Worm (Caenorhabditis elegans) whole organism, L2 larva: Measurements from ENCODE around the gene best-9.
"Not testable (repeated sequence)": the region's sequence is repeated elsewhere in the genome, so short reads cannot be mapped to it uniquely, and the experiment has no call there.

Experiments used
- C34F6.9 ChIP-seq: fragments of 150-350 bp; optimal IDR thresholded peaks from 2 replicates; lab custom pipeline; 2014; ENCODE audit warnings: missing biosample characterization, missing genetic modification characterization
- F13H6.1 ChIP-seq: sonication (generic microtip); optimal IDR thresholded peaks from 2 replicates; lab custom pipeline; 2016; ENCODE audit warnings: missing genetic modification characterization, missing compliant biosample characterization
- Y55F3AM.14 ChIP-seq: fragments of 200-800 bp; sonication (Bioruptor generic); optimal IDR thresholded peaks from 2 replicates; lab custom pipeline; 2018; ENCODE audit warnings: mild to moderate bottlenecking, missing genetic modification characterization, missing compliant biosample characterization
- ZK546.5 ChIP-seq: sonication (generic microtip); optimal IDR thresholded peaks from 2 replicates; lab custom pipeline; 2017; ENCODE audit warnings: missing biosample characterization, missing genetic modification characterization
- alr-1 ChIP-seq: fragments of 150-350 bp; optimal IDR thresholded peaks from 2 replicates; lab custom pipeline; 2014; ENCODE audit warnings: missing biosample characterization, missing genetic modification characterization
- aly-2 ChIP-seq: fragments of 150-350 bp; optimal IDR thresholded peaks from 2 replicates; lab custom pipeline; 2014; ENCODE audit warnings: missing biosample characterization, missing genetic modification characterization
- ama-1 ChIP-seq: fragments of 150-350 bp; optimal IDR thresholded peaks from 2 replicates; lab custom pipeline; 2018; ENCODE audit warnings: inconsistent platforms
- blmp-1 ChIP-seq: sonication (generic microtip); optimal IDR thresholded peaks from 2 replicates; lab custom pipeline; 2017; ENCODE audit warnings: missing genetic modification characterization, mild to moderate bottlenecking, missing compliant biosample characterization, antibody characterized with exemption, moderate library complexity; ENCODE audit not compliant: insufficient read depth
- ceh-82 ChIP-seq: fragments of 150-350 bp; optimal IDR thresholded peaks from 2 replicates; lab custom pipeline; 2014; ENCODE audit warnings: missing biosample characterization, missing genetic modification characterization
- crh-2 ChIP-seq: sonication (generic microtip); optimal IDR thresholded peaks from 2 replicates; lab custom pipeline; 2017; ENCODE audit warnings: missing biosample characterization, missing genetic modification characterization
- egl-27 ChIP-seq: sonication (generic microtip); optimal IDR thresholded peaks from 3 replicates; lab custom pipeline; 2017; ENCODE audit warnings: missing biosample characterization, missing genetic modification reagents, missing genetic modification characterization
- elt-3 ChIP-seq: sonication (generic microtip); optimal IDR thresholded peaks from 2 replicates; lab custom pipeline; 2017; ENCODE audit warnings: missing biosample characterization, missing genetic modification characterization
- fos-1 ChIP-seq: fragments of 150-350 bp; optimal IDR thresholded peaks from 2 replicates; lab custom pipeline; 2014; ENCODE audit warnings: missing biosample characterization, missing genetic modification characterization
- gmeb-1 ChIP-seq: fragments of 150-350 bp; optimal IDR thresholded peaks from 2 replicates; lab custom pipeline; 2014; ENCODE audit warnings: missing biosample characterization, missing genetic modification characterization
- lin-11 ChIP-seq: fragments of 150-350 bp; sonication (generic microtip); optimal IDR thresholded peaks from 2 replicates; lab custom pipeline; 2014; ENCODE audit warnings: missing biosample characterization, missing genetic modification characterization, inconsistent platforms, mixed read lengths
- lin-13 ChIP-seq: fragments of 150-350 bp; optimal IDR thresholded peaks from 2 replicates; lab custom pipeline; 2014; ENCODE audit warnings: missing biosample characterization, missing genetic modification reagents, missing genetic modification characterization
- lin-39 ChIP-seq: fragments of 150-350 bp; optimal IDR thresholded peaks from 2 replicates; lab custom pipeline; 2014; ENCODE audit warnings: missing biosample characterization, missing genetic modification reagents, missing genetic modification characterization
- mbf-1 ChIP-seq: sonication (generic microtip); optimal IDR thresholded peaks from 2 replicates; lab custom pipeline; 2017; ENCODE audit warnings: missing biosample characterization, missing genetic modification characterization
- mdl-1 ChIP-seq, 2 experiments: fragments of 150-350 bp in 1 of 2; sonication (generic microtip) in 1 of 2; optimal IDR thresholded peaks; 2 replicates each; lab custom pipeline; 2017; ENCODE audit warnings: missing biosample characterization in 2 of 2, missing genetic modification characterization in 2 of 2
- nhr-10 ChIP-seq: sonication (generic microtip); optimal IDR thresholded peaks from 2 replicates; lab custom pipeline; 2017; ENCODE audit warnings: missing biosample characterization, missing genetic modification characterization
- nhr-11 ChIP-seq: fragments of 150-350 bp; optimal IDR thresholded peaks from 2 replicates; lab custom pipeline; 2014; ENCODE audit warnings: missing biosample characterization, missing genetic modification characterization
- nhr-12 ChIP-seq: fragments of 150-350 bp; optimal IDR thresholded peaks from 2 replicates; lab custom pipeline; 2014; ENCODE audit warnings: missing biosample characterization, missing genetic modification characterization
- nhr-129 ChIP-seq: fragments of 150-350 bp; optimal IDR thresholded peaks from 2 replicates; lab custom pipeline; 2014; ENCODE audit warnings: missing biosample characterization, missing genetic modification characterization
- nhr-23 ChIP-seq: fragments of 150-350 bp; optimal IDR thresholded peaks from 2 replicates; lab custom pipeline; 2014; ENCODE audit warnings: missing biosample characterization, missing genetic modification reagents, missing genetic modification characterization
- nhr-237 ChIP-seq: fragments of 150-350 bp; optimal IDR thresholded peaks from 2 replicates; lab custom pipeline; 2014; ENCODE audit warnings: missing biosample characterization, missing genetic modification characterization
- peb-1 ChIP-seq: fragments of 150-350 bp; optimal IDR thresholded peaks from 2 replicates; lab custom pipeline; 2014; ENCODE audit warnings: missing biosample characterization, missing genetic modification characterization
- sem-4 ChIP-seq: fragments of 150-350 bp; optimal IDR thresholded peaks from 2 replicates; lab custom pipeline; 2014; ENCODE audit warnings: missing biosample characterization, missing genetic modification reagents, missing genetic modification characterization
- sma-3 ChIP-seq: sonication (generic microtip); optimal IDR thresholded peaks from 2 replicates; lab custom pipeline; 2016; ENCODE audit warnings: missing genetic modification reagents, missing genetic modification characterization, missing compliant biosample characterization
- sma-9 ChIP-seq, 2 experiments: fragments of 150-350 bp in 1 of 2; sonication (generic microtip) in 1 of 2; optimal IDR thresholded peaks; 2 replicates each; lab custom pipeline; 2014 to 2016; ENCODE audit warnings: missing genetic modification characterization in 2 of 2, mild to moderate bottlenecking in 1 of 2, missing biosample characterization in 1 of 2, missing compliant biosample characterization in 1 of 2, missing genetic modification reagents in 1 of 2, moderate library complexity in 1 of 2
- unc-39 ChIP-seq: fragments of 150-350 bp; optimal IDR thresholded peaks from 2 replicates; lab custom pipeline; 2014; ENCODE audit warnings: missing biosample characterization, missing genetic modification characterization
- unc-55 ChIP-seq: fragments of 150-350 bp; sonication (generic microtip); optimal IDR thresholded peaks from 3 replicates; lab custom pipeline; 2014; ENCODE audit warnings: missing biosample characterization, missing genetic modification reagents, missing genetic modification characterization
- unc-62 ChIP-seq: fragments of 150-350 bp; optimal IDR thresholded peaks from 2 replicates; lab custom pipeline; 2014; ENCODE audit warnings: missing biosample characterization, missing genetic modification reagents, missing genetic modification characterization
- zag-1 ChIP-seq: fragments of 150-350 bp; optimal IDR thresholded peaks from 2 replicates; lab custom pipeline; 2014; ENCODE audit warnings: missing biosample characterization, missing genetic modification characterization
- ztf-1 ChIP-seq: fragments of 200-800 bp; sonication (Bioruptor generic); conservative IDR thresholded peaks from 2 replicates; pipeline ENCODE4 v1.3.6; 2022; ENCODE audit warnings: missing genetic modification characterization, missing compliant biosample characterization
- ztf-11 ChIP-seq: sonication (generic microtip); optimal IDR thresholded peaks from 2 replicates; lab custom pipeline; 2017; ENCODE audit warnings: missing biosample characterization, missing genetic modification characterization
- ztf-4 ChIP-seq: fragments of 150-350 bp; optimal IDR thresholded peaks from 2 replicates; lab custom pipeline; 2014; ENCODE audit warnings: missing biosample characterization, missing genetic modification characterization

best-9 gene

DNA sequence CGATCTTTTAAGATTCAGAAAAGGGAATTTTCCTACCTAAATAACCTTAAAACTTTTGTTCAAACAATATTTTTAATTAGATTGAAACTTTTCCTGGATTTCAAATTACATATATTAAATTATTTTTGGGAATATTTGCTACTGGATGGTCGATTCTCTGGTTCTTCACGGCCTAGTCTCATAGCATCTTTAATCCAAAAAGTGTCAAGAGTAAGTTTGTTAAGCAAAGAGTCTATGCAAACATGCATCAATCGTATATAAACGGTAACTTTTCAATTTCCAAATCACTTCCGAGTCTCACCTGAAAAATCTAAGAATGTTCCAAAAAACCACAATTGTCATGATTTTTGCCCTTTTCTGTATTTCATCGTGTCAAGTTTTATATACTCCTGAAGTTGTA lies 37.4 kb downstream of the best-9 start, which contains the start of gene nspb-4:
Gene nspb-4 (plus strand): TSS at position 301 of the 400 bp plus-strand sequence.
- not testable (repeated sequence) for TF ChIP-seq alr-1 (tag; lab: Kevin White, UChicago); ama-1 (lab: Kevin White, UChicago); lin-11 (tag; lab: Kevin White, UChicago)
- TF ChIP-seq, all 48 proteins: peak for 0; not testable (repeated sequence) for 48

- TF ChIP-seq elt-3, nhr-11, aly-2 (tag; lab: Kevin White, UChicago): not testable (repeated sequence)
These were observed 38.2 kb downstream of the best-9 start, which contains the start of gene nspb-5 for ce11 chrIV:6598740-6599139. Gene nspb-5, plus strand, starts transcription at chrIV:6599040.

DNA sequence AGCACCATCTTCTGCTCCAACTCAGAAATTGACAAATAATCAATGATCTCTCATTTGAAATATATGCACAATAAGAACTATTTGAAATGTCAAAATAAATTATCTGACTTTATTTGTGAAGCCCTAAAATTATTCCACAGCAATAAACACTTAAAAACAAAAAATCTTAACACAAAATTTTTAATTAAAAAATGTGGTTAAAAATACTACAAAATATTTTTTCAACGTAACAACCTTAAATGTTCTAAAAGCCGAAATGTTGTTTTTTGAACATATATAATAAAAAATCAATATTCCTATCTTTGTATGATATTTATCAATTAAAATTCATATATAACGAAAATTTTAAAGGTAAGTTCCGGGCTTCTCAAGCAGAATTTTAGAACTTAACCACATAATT lies 38.9 kb downstream of the best-9 start, which contains the start of gene F38A5.8:
Gene F38A5.8 (plus strand): TSS at position 301 of the 400 bp plus-strand sequence.
- TF ChIP-seq unc-62 (GFP tag; lab: Kevin White, UChicago) (no peak), nhr-23 (tag; lab: Kevin White, UChicago) (no peak), ZK546.5 (tag; lab: Kevin White, UChicago) (no peak), egl-27 (tag; lab: Kevin White, UChicago) (no peak), ceh-82 (tag; lab: Kevin White, UChicago) (no peak), blmp-1 (tag; lab: Kevin White, UChicago) (no peak), nhr-10 (tag; lab: Kevin White, UChicago) (no peak), alr-1 (tag; lab: Kevin White, UChicago) (no peak), elt-3 (tag; lab: Kevin White, UChicago) (no peak), mbf-1 (tag; lab: Kevin White, UChicago) (no peak), zag-1 (tag; lab: Kevin White, UChicago) (no peak), mdl-1 (tag; optimal IDR thresholded peaks at IDR 0.05; lab: Kevin White, UChicago) (no peak), peb-1 (tag; lab: Kevin White, UChicago) (no peak), sma-3 (GFP tag; lab: Kevin White, UChicago) (no peak), unc-39 (tag; lab: Kevin White, UChicago) (no peak), aly-2 (tag; lab: Kevin White, UChicago) (no peak), unc-55 (no peak), ztf-1 (GFP tag; lab: Robert Waterston, UW) (no peak), lin-39 (tag; lab: Kevin White, UChicago) (no peak), Y55F3AM.14 (GFP tag; lab: Kevin White, UChicago) (no peak)

ce11 chrIV:6601213-6601724 lies 40.7 kb downstream of the best-9 start, which contains the start of gene sup-36:
Gene sup-36, plus strand, starts transcription at chrIV:6601674.
- no peak for TF ChIP-seq ztf-4 (tag; lab: Kevin White, UChicago)
- TF ChIP-seq crh-2 (tag; lab: Kevin White, UChicago): peak; percentile 12
- TF ChIP-seq sma-9 (GFP tag; optimal IDR thresholded peaks at IDR 0.05; lab: Kevin White, UChicago): peak; percentile 18
- no peak for TF ChIP-seq sma-9 (tag; optimal IDR thresholded peaks at IDR 0.05; lab: Kevin White, UChicago)
- no peak for TF ChIP-seq F13H6.1 (tag; lab: Kevin White, UChicago)
- TF ChIP-seq gmeb-1 (tag; lab: Kevin White, UChicago): no peak
- TF ChIP-seq fos-1 (tag; lab: Kevin White, UChicago): peak; percentile 47
- TF ChIP-seq sem-4: no peak
- TF ChIP-seq C34F6.9 (tag; lab: Kevin White, UChicago): peak; percentile 51
- TF ChIP-seq nhr-237 (tag; lab: Kevin White, UChicago): no peak
- no peak for TF ChIP-seq peb-1 (tag; lab: Kevin White, UChicago)
- TF ChIP-seq lin-13 (GFP tag; lab: Kevin White, UChicago): no peak
- TF ChIP-seq ztf-1 (GFP tag; lab: Robert Waterston, UW): no peak
- peak; percentile 62 for TF ChIP-seq nhr-129
- peak; percentile 74 for TF ChIP-seq unc-55
- TF ChIP-seq nhr-12 (tag; lab: Kevin White, UChicago): no peak
- no peak for TF ChIP-seq ZK546.5 (tag; lab: Kevin White, UChicago)
- no peak for TF ChIP-seq ztf-11 (tag; lab: Kevin White, UChicago)
